Worm (Caenorhabditis elegans) whole organism, L4 larva: ENCODE results near the gene C08B6.6.

Experiments
- F26F4.8 ChIP-seq: fragments of 200-800 bp; sonication (Bioruptor generic); conservative IDR thresholded peaks from 2 replicates; pipeline ENCODE4 v1.3.6; 2022; ENCODE audit warnings: missing genetic modification characterization, missing compliant biosample characterization
- ZK546.5 ChIP-seq, 2 experiments: sonication (generic microtip); optimal IDR thresholded peaks; 2 replicates each; lab custom pipeline; 2017; ENCODE audit warnings: missing biosample characterization in 2 of 2, missing genetic modification characterization in 2 of 2
- ama-1 ChIP-seq: fragments of 150-350 bp; optimal IDR thresholded peaks from 2 replicates; lab custom pipeline; 2014; ENCODE audit warnings: inconsistent platforms, mixed read lengths
- ceh-44 ChIP-seq: fragments of 200-800 bp; sonication (Bioruptor generic); IDR thresholded peaks from 2 replicates; pipeline ENCODE4 v1.3.6; 2022; ENCODE audit warnings: missing genetic modification reagents, missing genetic modification characterization, missing compliant biosample characterization
- dve-1 ChIP-seq: sonication (generic microtip); optimal IDR thresholded peaks from 2 replicates; lab custom pipeline; 2017; ENCODE audit warnings: antibody characterized with exemption, mild to moderate bottlenecking, missing genetic modification characterization, missing compliant biosample characterization; ENCODE audit not compliant: insufficient read depth
- egl-27 ChIP-seq: sonication (generic microtip); optimal IDR thresholded peaks from 3 replicates; lab custom pipeline; 2017; ENCODE audit warnings: missing biosample characterization, missing genetic modification reagents, missing genetic modification characterization
- lim-7 ChIP-seq: fragments of 200-800 bp; sonication (Bioruptor generic); IDR thresholded peaks from 2 replicates; pipeline ENCODE4 v1.3.6; 2022; ENCODE audit warnings: missing genetic modification characterization, missing compliant biosample characterization
- madf-5 ChIP-seq, 2 experiments: fragments of 200-800 bp; sonication (Bioruptor generic); IDR thresholded peaks; 2 replicates each; pipeline ENCODE4 v1.3.6; 2022; ENCODE audit warnings: missing compliant biosample characterization in 2 of 2, missing genetic modification characterization in 2 of 2
- mdt-29 ChIP-seq: fragments of 200-800 bp; sonication (Bioruptor generic); IDR thresholded peaks from 2 replicates; pipeline ENCODE4 v1.3.6; 2022; ENCODE audit warnings: missing genetic modification reagents, missing genetic modification characterization, missing compliant biosample characterization
- mxl-2 ChIP-seq: fragments of 200-800 bp; sonication (Bioruptor generic); conservative IDR thresholded peaks from 2 replicates; pipeline ENCODE4 v1.3.6; 2022; ENCODE audit warnings: missing genetic modification reagents, missing genetic modification characterization, missing compliant biosample characterization
- nhr-6 ChIP-seq: fragments of 150-350 bp; optimal IDR thresholded peaks from 2 replicates; lab custom pipeline; 2014; ENCODE audit warnings: missing biosample characterization, missing genetic modification characterization
- nhr-76 ChIP-seq: fragments of 150-350 bp; optimal IDR thresholded peaks from 2 replicates; lab custom pipeline; 2014; ENCODE audit warnings: missing biosample characterization, missing genetic modification characterization
- sdz-12 ChIP-seq: fragments of 200-800 bp; sonication (Bioruptor generic); optimal IDR thresholded peaks from 2 replicates; lab custom pipeline; 2018; ENCODE audit warnings: mild to moderate bottlenecking, missing genetic modification characterization, missing compliant biosample characterization
- snpc-4 ChIP-seq: fragments of 150-350 bp; optimal IDR thresholded peaks from 2 replicates; lab custom pipeline; 2014; ENCODE audit warnings: missing biosample characterization, missing genetic modification characterization

DNA sequence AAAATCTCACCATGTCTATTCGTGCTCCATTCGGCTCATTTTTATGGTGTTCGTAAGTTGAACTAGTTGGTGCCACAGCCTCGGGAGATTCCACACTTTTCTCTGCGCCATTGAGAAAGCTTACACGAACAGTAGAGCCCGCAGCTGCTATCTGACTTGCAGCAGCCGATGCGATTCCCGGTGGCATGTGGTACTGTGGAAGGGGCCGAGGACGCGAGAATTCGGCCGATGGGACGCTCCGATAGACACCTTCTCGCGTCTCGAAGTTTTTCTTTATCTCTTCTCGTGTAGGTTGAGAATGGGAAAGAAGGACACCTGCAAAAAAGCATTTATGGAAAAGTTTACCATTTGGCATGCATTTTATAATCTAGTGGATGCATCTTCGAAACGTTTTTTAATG, 9.9 kb downstream of the C08B6.6 start:
- TF ChIP-seq sdz-12 (GFP tag; lab: Kevin White, UChicago): no peak
- no peak for TF ChIP-seq F26F4.8 (GFP tag; lab: Robert Waterston, UW)
- no peak for TF ChIP-seq mdt-29 (GFP tag; lab: Robert Waterston, UW)
- no peak for TF ChIP-seq madf-5 (GFP tag; IDR thresholded peaks at IDR 0.05; lab: Robert Waterston, UW)
- no peak for TF ChIP-seq ama-1 (lab: Kevin White, UChicago)
- no peak for TF ChIP-seq nhr-6 (tag; lab: Kevin White, UChicago)
- no peak for TF ChIP-seq snpc-4 (tag; lab: Kevin White, UChicago)
- TF ChIP-seq lim-7 (GFP tag; lab: Robert Waterston, UW): no peak
- no peak for TF ChIP-seq ceh-44 (GFP tag; lab: Robert Waterston, UW)
- TF ChIP-seq egl-27 (tag; lab: Kevin White, UChicago): no peak
- TF ChIP-seq nhr-76 (tag; lab: Kevin White, UChicago): no peak
- TF ChIP-seq mxl-2 (GFP tag; lab: Robert Waterston, UW): no peak
- TF ChIP-seq ZK546.5 (tag; optimal IDR thresholded peaks at IDR 0.05; lab: Kevin White, UChicago): no peak
- no peak for TF ChIP-seq dve-1 (tag; lab: Kevin White, UChicago)
